Worm (Caenorhabditis elegans) whole organism, mixed stage, embryonic: ENCODE measurements around the gene irld-9.

Experiments
- ces-1 ChIP-seq: fragments of 150-350 bp; optimal IDR thresholded peaks from 2 replicates; lab custom pipeline; 2014; ENCODE audit warnings: missing biosample characterization, missing genetic modification reagents, missing genetic modification characterization
- elt-3 ChIP-seq: fragments of 150-350 bp; optimal IDR thresholded peaks from 2 replicates; lab custom pipeline; 2014; ENCODE audit warnings: missing biosample characterization, missing genetic modification characterization
- lsy-2 ChIP-seq: fragments of 150-350 bp; optimal IDR thresholded peaks from 2 replicates; lab custom pipeline; 2014; ENCODE audit warnings: missing biosample characterization, missing genetic modification characterization
- mab-5 ChIP-seq: fragments of 150-350 bp; optimal IDR thresholded peaks from 2 replicates; lab custom pipeline; 2014; ENCODE audit warnings: missing biosample characterization, missing genetic modification characterization
- nhr-12 ChIP-seq: fragments of 150-350 bp; optimal IDR thresholded peaks from 2 replicates; lab custom pipeline; 2014; ENCODE audit warnings: missing biosample characterization, missing genetic modification characterization
- nhr-237 ChIP-seq: fragments of 150-350 bp; optimal IDR thresholded peaks from 2 replicates; lab custom pipeline; 2014; ENCODE audit warnings: missing biosample characterization, missing genetic modification characterization
- nhr-28 ChIP-seq: fragments of 150-350 bp; optimal IDR thresholded peaks from 2 replicates; lab custom pipeline; 2014; ENCODE audit warnings: missing biosample characterization, missing genetic modification characterization
- nhr-76 ChIP-seq: sonication (generic microtip); optimal IDR thresholded peaks from 2 replicates; lab custom pipeline; 2017; ENCODE audit warnings: missing biosample characterization, missing genetic modification characterization
- snpc-4 ChIP-seq: fragments of 150-350 bp; optimal IDR thresholded peaks from 2 replicates; lab custom pipeline; 2014; ENCODE audit warnings: missing biosample characterization, missing genetic modification characterization
- unc-120 ChIP-seq: sonication (generic microtip); optimal IDR thresholded peaks from 2 replicates; lab custom pipeline; 2017; ENCODE audit warnings: missing genetic modification characterization, missing compliant biosample characterization; ENCODE audit not compliant: poor library complexity, severe bottlenecking

- no peak for TF ChIP-seq elt-3 (tag; lab: Kevin White, UChicago)
- TF ChIP-seq nhr-76 (tag; lab: Kevin White, UChicago), result no peak
- no peak for TF ChIP-seq mab-5 (tag; lab: Kevin White, UChicago)
- no peak for TF ChIP-seq ces-1 (GFP tag; lab: Kevin White, UChicago)
- TF ChIP-seq nhr-237 (tag; lab: Kevin White, UChicago), result no peak
- TF ChIP-seq snpc-4 (tag; lab: Kevin White, UChicago), result no peak
- no peak for TF ChIP-seq nhr-28 (tag; lab: Kevin White, UChicago)
- TF ChIP-seq nhr-12 (tag; lab: Kevin White, UChicago), result no peak
- no peak for TF ChIP-seq lsy-2 (tag; lab: Kevin White, UChicago)
- no peak for TF ChIP-seq unc-120
Measured at ce11 chrII:1695861-1696260, 42.9 kb downstream of the irld-9 start, which contains the start of gene F58E1.13.
